Fruit fly (Drosophila melanogaster) whole organism, embryonic: Measurements from ENCODE around the gene nonC.
A peak's percentile ranks its signal among the peaks of the same experiment; 100 is the strongest.

Experiments used
- BtbVII ChIP-seq: fragments of 200-800 bp; sonication (Bioruptor generic); optimal IDR thresholded peaks from 3 replicates; lab custom pipeline; 2017; ENCODE audit warnings: missing biosample characterization, mild to moderate bottlenecking, missing genetic modification characterization
- CG1024 ChIP-seq: fragments of 200-800 bp; sonication (Bioruptor generic); IDR thresholded peaks from 2 replicates; pipeline ENCODE4 v1.3.6; 2022; ENCODE audit warnings: missing biosample characterization, missing genetic modification characterization
- CG10543 ChIP-seq: fragments of 200-800 bp; sonication (Bioruptor generic); optimal IDR thresholded peaks from 3 replicates; lab custom pipeline; 2017; ENCODE audit warnings: missing biosample characterization, mild to moderate bottlenecking, missing genetic modification characterization, moderate library complexity
- CG11695 ChIP-seq: fragments of 200-800 bp; sonication (Bioruptor generic); IDR thresholded peaks from 3 replicates; pipeline ENCODE4 v1.3.6; 2022; ENCODE audit warnings: missing biosample characterization, missing genetic modification characterization
- CG14441 ChIP-seq: fragments of 200-800 bp; sonication (Bioruptor generic); IDR thresholded peaks from 2 replicates; pipeline ENCODE4 v1.3.6; 2022; ENCODE audit warnings: missing biosample characterization, missing genetic modification characterization
- CG14710 ChIP-seq: fragments of 200-800 bp; sonication (Bioruptor generic); optimal IDR thresholded peaks from 3 replicates; lab custom pipeline; 2019; ENCODE audit warnings: missing biosample characterization, mild to moderate bottlenecking, missing genetic modification characterization, moderate library complexity
- CG17359 ChIP-seq: fragments of 200-800 bp; sonication (Bioruptor generic); optimal IDR thresholded peaks from 3 replicates; lab custom pipeline; 2018; ENCODE audit warnings: missing biosample characterization, mild to moderate bottlenecking, missing genetic modification characterization, moderate library complexity
- CG2199 ChIP-seq: fragments of 200-800 bp; sonication (Bioruptor generic); IDR thresholded peaks from 3 replicates; pipeline ENCODE4 v1.3.6; 2022; ENCODE audit warnings: missing biosample characterization, missing genetic modification characterization
- CG2678 ChIP-seq: fragments of 200-800 bp; sonication (Bioruptor generic); optimal IDR thresholded peaks from 3 replicates; lab custom pipeline; 2019; ENCODE audit warnings: missing biosample characterization, mild to moderate bottlenecking, missing genetic modification characterization, moderate library complexity
- CG30403 ChIP-seq: fragments of 200-800 bp; sonication (Bioruptor generic); optimal IDR thresholded peaks from 3 replicates; lab custom pipeline; 2016; ENCODE audit warnings: missing biosample characterization, missing genetic modification characterization
- CG31365 ChIP-seq: fragments of 200-800 bp; sonication (Bioruptor generic); optimal IDR thresholded peaks from 2 replicates; lab custom pipeline; 2018; ENCODE audit warnings: missing biosample characterization, mild to moderate bottlenecking, missing genetic modification characterization
- CG34422 ChIP-seq: fragments of 200-800 bp; sonication (Bioruptor generic); IDR thresholded peaks from 3 replicates; pipeline ENCODE4 v1.3.6; 2022; ENCODE audit warnings: missing biosample characterization, missing genetic modification characterization
- CG5180 ChIP-seq: fragments of 200-800 bp; sonication (Bioruptor generic); optimal IDR thresholded peaks from 3 replicates; lab custom pipeline; 2017; ENCODE audit warnings: missing biosample characterization, missing genetic modification characterization, mild to moderate bottlenecking, moderate library complexity, missing genetic modification reagents
- CG6683 ChIP-seq: fragments of 200-800 bp; sonication (Bioruptor generic); optimal IDR thresholded peaks from 2 replicates; lab custom pipeline; 2017; ENCODE audit warnings: missing biosample characterization, mild to moderate bottlenecking, missing genetic modification characterization, missing genetic modification reagents
- CG7928 ChIP-seq: fragments of 200-800 bp; sonication (Bioruptor generic); optimal IDR thresholded peaks from 2 replicates; lab custom pipeline; 2017; ENCODE audit warnings: missing biosample characterization, mild to moderate bottlenecking, missing genetic modification characterization
- GATAe ChIP-seq: fragments of 200-800 bp; sonication (Bioruptor generic); conservative IDR thresholded peaks from 2 replicates; pipeline ENCODE4 v1.3.6; 2022; ENCODE audit warnings: missing biosample characterization, missing genetic modification characterization
- Hmx ChIP-seq: fragments of 200-800 bp; sonication (Bioruptor generic); optimal IDR thresholded peaks from 2 replicates; lab custom pipeline; 2016; ENCODE audit warnings: missing biosample characterization, missing genetic modification characterization
- Hr78 ChIP-seq, 2 experiments: fragments of 200-800 bp in 1 of 2; fragments of >200 bp in 1 of 2; sonication (Bioruptor generic) in 1 of 2; optimal IDR thresholded peaks; 2 replicates each; lab custom pipeline; 2017 to 2019; ENCODE audit warnings: missing biosample characterization in 2 of 2, missing genetic modification characterization in 2 of 2, mild to moderate bottlenecking in 1 of 2, moderate library complexity in 1 of 2
- Mrtf ChIP-seq: fragments of 200-800 bp; sonication (Bioruptor generic); IDR thresholded peaks from 3 replicates; pipeline ENCODE4 v1.3.6; 2022; ENCODE audit warnings: missing biosample characterization, missing genetic modification characterization
- Neu2 ChIP-seq: fragments of 200-800 bp; sonication (Bioruptor generic); optimal IDR thresholded peaks from 3 replicates; lab custom pipeline; 2016; ENCODE audit warnings: missing biosample characterization, missing genetic modification characterization, borderline replicate concordance
- Nf-YC ChIP-seq: fragments of 200-800 bp; optimal IDR thresholded peaks from 3 replicates; lab custom pipeline; 2019; ENCODE audit warnings: missing biosample characterization, mild to moderate bottlenecking, missing genetic modification characterization, moderate library complexity
- NfI ChIP-seq: fragments of 200-800 bp; sonication (Bioruptor generic); optimal IDR thresholded peaks from 3 replicates; lab custom pipeline; 2018; ENCODE audit warnings: missing biosample characterization, mild to moderate bottlenecking, missing genetic modification characterization, moderate library complexity
- Optix ChIP-seq: fragments of 200-800 bp; sonication (Bioruptor generic); IDR thresholded peaks from 3 replicates; pipeline ENCODE4 v1.3.6; 2022; ENCODE audit warnings: missing biosample characterization, missing genetic modification characterization
- Sry-β ChIP-seq: fragments of 200-800 bp; sonication (Bioruptor generic); optimal IDR thresholded peaks from 2 replicates; lab custom pipeline; 2018; ENCODE audit warnings: missing biosample characterization, mild to moderate bottlenecking, missing genetic modification characterization, moderate library complexity
- Vsx1 ChIP-seq: fragments of 200-800 bp; sonication (Bioruptor generic); optimal IDR thresholded peaks from 2 replicates; lab custom pipeline; 2017; ENCODE audit warnings: missing biosample characterization, mild to moderate bottlenecking, missing genetic modification characterization, missing genetic modification reagents
- Xrp1 ChIP-seq: fragments of 200-800 bp; sonication (Bioruptor generic); IDR thresholded peaks from 2 replicates; pipeline ENCODE4 v1.3.6; 2022; ENCODE audit warnings: missing biosample characterization, missing genetic modification characterization
- crol ChIP-seq: fragments of 200-800 bp; sonication (Bioruptor generic); IDR thresholded peaks from 2 replicates; pipeline ENCODE4 v1.3.6; 2022; ENCODE audit warnings: missing biosample characterization, missing genetic modification characterization
- cwo ChIP-seq: fragments of 200-800 bp; sonication (Bioruptor generic); optimal IDR thresholded peaks from 3 replicates; lab custom pipeline; 2017; ENCODE audit warnings: missing biosample characterization, missing genetic modification characterization, mild to moderate bottlenecking, moderate library complexity, missing genetic modification reagents
- dmrt99B ChIP-seq: fragments of 200-800 bp; sonication (Bioruptor generic); optimal IDR thresholded peaks from 2 replicates; lab custom pipeline; 2018; ENCODE audit warnings: missing biosample characterization, mild to moderate bottlenecking, missing genetic modification characterization, moderate library complexity
- dpn ChIP-seq, 2 experiments: fragments of 200-800 bp; sonication (Bioruptor generic); optimal IDR thresholded peaks; 3 replicates each; lab custom pipeline; 2016; ENCODE audit warnings: missing biosample characterization in 2 of 2, missing genetic modification characterization in 2 of 2
- fd64A ChIP-seq: fragments of 200-800 bp; sonication (Bioruptor generic); optimal IDR thresholded peaks from 3 replicates; lab custom pipeline; 2018; ENCODE audit warnings: missing biosample characterization, mild to moderate bottlenecking, missing genetic modification characterization
- fd96Cb ChIP-seq: fragments of 200-800 bp; sonication (Bioruptor generic); optimal IDR thresholded peaks from 2 replicates; lab custom pipeline; 2018; ENCODE audit warnings: missing biosample characterization, mild to moderate bottlenecking, missing genetic modification characterization, moderate library complexity
- gcm ChIP-seq: fragments of 200-800 bp; sonication (Bioruptor generic); optimal IDR thresholded peaks from 2 replicates; lab custom pipeline; 2019; ENCODE audit warnings: missing biosample characterization, mild to moderate bottlenecking, missing genetic modification characterization, moderate library complexity
- gem ChIP-seq: fragments of 200-800 bp; sonication (Bioruptor generic); optimal IDR thresholded peaks from 2 replicates; lab custom pipeline; 2019; ENCODE audit warnings: missing biosample characterization, mild to moderate bottlenecking, missing genetic modification characterization, moderate library complexity
- gt ChIP-seq: fragments of 200-800 bp; sonication (Bioruptor generic); IDR thresholded peaks from 2 replicates; pipeline ENCODE4 v1.3.6; 2022; ENCODE audit warnings: missing biosample characterization, missing genetic modification characterization
- insv ChIP-seq, 2 experiments: fragments of 200-800 bp; sonication (Bioruptor generic); optimal IDR thresholded peaks; 3 replicates each; lab custom pipeline; 2016 to 2018; ENCODE audit warnings: missing biosample characterization in 2 of 2, missing genetic modification characterization in 2 of 2
- ken ChIP-seq: fragments of 200-800 bp; sonication (Bioruptor generic); IDR thresholded peaks from 3 replicates; pipeline ENCODE4 v1.3.6; 2022; ENCODE audit warnings: missing biosample characterization, missing genetic modification characterization
- lmd ChIP-seq: fragments of 200-800 bp; sonication (Bioruptor generic); IDR thresholded peaks from 2 replicates; pipeline ENCODE4 v1.3.6; 2022; ENCODE audit warnings: missing biosample characterization, missing genetic modification characterization
- lola ChIP-seq, 3 experiments: fragments of >200 bp in 2 of 3; fragments of 200-800 bp in 1 of 3; sonication (Bioruptor generic) in 1 of 3; optimal IDR thresholded peaks; 2 replicates each; lab custom pipeline; 2017 to 2019; ENCODE audit warnings: missing biosample characterization in 3 of 3, missing genetic modification characterization in 3 of 3, mild to moderate bottlenecking in 1 of 3, moderate library complexity in 1 of 3
- maf-S ChIP-seq: fragments of 200-800 bp; sonication (Bioruptor generic); optimal IDR thresholded peaks from 2 replicates; lab custom pipeline; 2016; ENCODE audit warnings: missing biosample characterization, missing genetic modification characterization
- nerfin-2 ChIP-seq: fragments of 200-800 bp; sonication (Bioruptor generic); IDR thresholded peaks from 2 replicates; pipeline ENCODE4 v1.3.6; 2022; ENCODE audit warnings: missing biosample characterization, missing genetic modification characterization; ENCODE audit not compliant: partially characterized antibody
- otp ChIP-seq: fragments of 200-800 bp; sonication (Bioruptor generic); IDR thresholded peaks from 3 replicates; pipeline ENCODE4, ENCODE4 v1.3.6; 2022; ENCODE audit warnings: missing biosample characterization, missing genetic modification characterization
- p53 ChIP-seq: fragments of 200-800 bp; sonication (Bioruptor generic); optimal IDR thresholded peaks from 2 replicates; lab custom pipeline; 2016; ENCODE audit warnings: missing biosample characterization, missing genetic modification characterization
- scrt ChIP-seq: fragments of 200-800 bp; sonication (Bioruptor generic); optimal IDR thresholded peaks from 2 replicates; lab custom pipeline; 2018; ENCODE audit warnings: missing biosample characterization, mild to moderate bottlenecking, missing genetic modification characterization, moderate library complexity
- sug ChIP-seq: fragments of 200-800 bp; optimal IDR thresholded peaks from 2 replicates; lab custom pipeline; 2019; ENCODE audit warnings: missing biosample characterization, mild to moderate bottlenecking, missing genetic modification characterization, moderate library complexity
- unc-4 ChIP-seq: fragments of 200-800 bp; sonication (Bioruptor generic); IDR thresholded peaks from 2 replicates; pipeline ENCODE4 v1.3.6; 2022; ENCODE audit warnings: missing biosample characterization, missing genetic modification characterization; ENCODE audit not compliant: partially characterized antibody
- z ChIP-seq: fragments of 200-800 bp; sonication (Bioruptor generic); IDR thresholded peaks from 3 replicates; pipeline ENCODE4 v1.3.6; 2022; ENCODE audit warnings: missing biosample characterization, missing genetic modification characterization

Gene nonC

DNA sequence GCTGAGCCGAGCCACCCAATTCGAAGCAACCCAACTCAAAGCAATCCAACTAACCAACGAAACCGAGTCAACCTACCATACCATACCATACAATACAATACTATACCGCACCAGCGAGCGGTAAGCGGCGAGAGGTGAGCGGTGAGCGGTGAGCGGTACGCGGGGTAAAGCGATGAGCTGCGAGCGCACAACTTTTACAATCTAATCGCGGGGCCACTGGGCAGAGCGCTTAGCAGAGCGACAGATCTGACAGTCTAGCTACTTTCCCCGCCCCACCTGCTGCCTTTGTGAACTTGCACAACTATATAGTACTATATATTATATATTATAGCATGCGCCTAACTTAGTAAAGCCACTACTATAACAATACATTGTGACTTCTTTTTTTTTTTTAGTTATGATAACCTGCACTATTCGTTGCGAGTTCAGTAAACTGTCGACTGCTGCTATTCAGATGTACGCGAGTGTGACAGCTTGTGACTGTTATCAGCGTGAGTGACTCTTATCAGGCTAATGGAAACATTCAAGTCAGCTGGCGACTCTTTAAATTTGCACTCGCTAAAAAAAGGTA is 23.5 kb upstream of the nonC start (continued):
- TF ChIP-seq ken (GFP tag; lab: Robert Waterston, UW) (0 out of 3 replicates have a peak, but pooled peaks have one; percentile 19), z (GFP tag; lab: Robert Waterston, UW) (peak; percentile 67; the same call in 2 of the 3 replicates), Mrtf (GFP tag; lab: Robert Waterston, UW) (0 out of 3 replicates have a peak, but pooled peaks have one; percentile 26), Sry-β (peak; percentile 88), CG30403 (GFP tag; lab: Kevin White, UChicago) (peak; percentile 33), crol (GFP tag; lab: Robert Waterston, UW) (peak; percentile 100), fd96Cb (tag; lab: Kevin White, UChicago) (peak; percentile 27), CG1024 (GFP tag; lab: Robert Waterston, UW) (no peak), CG2678 (tag; lab: Kevin White, UChicago) (peak; percentile 54), Vsx1 (GFP tag; lab: Kevin White, UChicago) (peak; percentile 87), CG14441 (GFP tag; lab: Robert Waterston, UW) (peak; percentile 23; the same call in 1 of the 2 replicates), NfI (GFP tag; lab: Kevin White, UChicago) (peak; percentile 29), Hr78 (GFP tag; optimal IDR thresholded peaks at IDR 0.05; lab: Kevin White, UChicago) (peak in 1 of 2 experiments; percentile 6), maf-S (no peak), dpn (GFP tag; optimal IDR thresholded peaks at IDR 0.05; lab: Kevin White, UChicago) (peak in 1 of 2 experiments; percentile 6), unc-4 (GFP tag; lab: Robert Waterston, UW) (0 out of 2 replicates have a peak, but pooled peaks have one; percentile 15), nerfin-2 (GFP tag; lab: Robert Waterston, UW) (no peak), CG11695 (GFP tag; lab: Robert Waterston, UW) (0 out of 3 replicates have a peak, but pooled peaks have one; percentile 6), Optix (GFP tag; lab: Robert Waterston, UW) (0 out of 3 replicates have a peak, but pooled peaks have one; percentile 25), CG31365 (tag; lab: Kevin White, UChicago) (no peak), CG7928 (GFP tag; lab: Kevin White, UChicago) (peak; percentile 23), CG14710 (tag; lab: Kevin White, UChicago) (peak; percentile 4), CG6683 (peak; percentile 24), CG5180 (GFP tag; lab: Kevin White, UChicago) (peak; percentile 91), CG17359 (tag; lab: Kevin White, UChicago) (peak; percentile 46), fd64A (no peak), CG2199 (GFP tag; lab: Robert Waterston, UW) (peak; percentile 98), lmd (GFP tag; lab: Robert Waterston, UW) (peak; percentile 30; the same call in 1 of the 2 replicates), gcm (GFP tag; lab: Kevin White, UChicago) (peak; percentile 28), Nf-YC (tag; lab: Kevin White, UChicago) (peak; percentile 30), CG10543 (peak; percentile 92), BtbVII (GFP tag; lab: Kevin White, UChicago) (no peak), scrt (peak; percentile 40), GATAe (GFP tag; lab: Robert Waterston, UW) (peak; percentile 94), Neu2 (GFP tag; lab: Kevin White, UChicago) (no peak), CG34422 (GFP tag; lab: Robert Waterston, UW) (0 out of 3 replicates have a peak, but pooled peaks have one; percentile 56), gt (GFP tag; lab: Robert Waterston, UW) (no peak), Xrp1 (GFP tag; lab: Robert Waterston, UW) (peak; percentile 43; the same call in 1 of the 2 replicates), dmrt99B (tag; lab: Kevin White, UChicago) (peak; percentile 50), lola (GFP tag; optimal IDR thresholded peaks at IDR 0.05; lab: Kevin White, UChicago) (peak in 1 of 3 experiments; percentile 11), otp (GFP tag; lab: Robert Waterston, UW) (0 out of 3 replicates have a peak, but pooled peaks have one; percentile 24), Hmx (GFP tag; lab: Kevin White, UChicago) (no peak), cwo (GFP tag; lab: Kevin White, UChicago) (peak; percentile 65), insv (GFP tag; optimal IDR thresholded peaks at IDR 0.05; lab: Kevin White, UChicago) (no peak), p53 (GFP tag; lab: Kevin White, UChicago) (no peak), gem (tag; lab: Kevin White, UChicago) (peak; percentile 68), sug (tag; lab: Kevin White, UChicago) (peak; percentile 77)
